Fruit fly (Drosophila melanogaster) S2 (cell line): ENCODE results near the gene CG7702.

Experiments
- CG8478 ChIP-seq: fragments of >200 bp; optimal IDR thresholded peaks from 2 replicates; lab custom pipeline; 2018
- CTCF ChIP-seq, 2 experiments: fragments of >200 bp; optimal IDR thresholded peaks; 2 replicates each; lab custom pipeline; 2018

DNA sequence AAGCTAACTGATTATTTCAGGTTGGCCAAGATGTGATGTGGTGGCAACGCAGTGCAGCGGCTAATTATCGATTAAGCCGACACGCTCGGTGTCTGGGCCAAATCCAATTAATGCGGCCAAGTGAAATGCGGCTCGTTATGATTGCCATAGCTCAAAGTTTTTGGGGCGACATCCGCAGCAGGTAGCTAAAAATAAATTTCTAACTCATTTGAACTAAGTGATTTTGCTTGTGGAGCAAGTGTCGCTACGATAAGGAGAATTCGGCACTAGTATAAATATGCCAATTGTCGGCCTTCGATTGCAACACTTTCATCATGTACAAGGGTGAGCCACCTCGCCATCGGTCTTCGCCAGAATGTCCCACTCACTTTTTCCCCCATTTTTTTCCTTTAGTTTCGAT, 25.8 kb downstream of the CG7702 start, which contains the start of gene CG34282:
- TF ChIP-seq CG8478 (lab: Kevin White, UChicago) (no peak), CTCF (optimal IDR thresholded peaks at IDR 0.05; lab: Kevin White, UChicago) (no peak)
